Worm (Caenorhabditis elegans): Measurements from ENCODE around the gene nhr-283.

ce11 chrV:15726610-15727009 is 49.9 kb downstream of the nhr-283 start, which contains the start of the genes irld-57 and sfxn-1.3:
- TF ChIP-seq him-1 (tag; optimal IDR thresholded peaks at IDR 0.05) (no peak), W03F9.2 (tag; optimal IDR thresholded peaks at IDR 0.05) (no peak), dao-5 (tag; optimal IDR thresholded peaks at IDR 0.05) (no peak)

Data from whole organism, L4/young adult.